Worm (Caenorhabditis elegans) whole organism, L1 larva: Measurements from ENCODE around the gene nlp-50.

ENCODE experiments used
- egl-27 ChIP-seq, 2 experiments: fragments of 150-350 bp in 1 of 2; sonication (generic microtip); optimal IDR thresholded peaks; 3 replicates each; lab custom pipeline; 2017 to 2018; ENCODE audit warnings: missing biosample characterization in 2 of 2, missing genetic modification characterization in 2 of 2, missing genetic modification reagents in 2 of 2
- lsy-2 ChIP-seq, 2 experiments: fragments of 150-350 bp; optimal IDR thresholded peaks; 2 replicates each; lab custom pipeline; 2014; ENCODE audit warnings: missing biosample characterization in 2 of 2, missing genetic modification characterization in 2 of 2
- mef-2 ChIP-seq: fragments of 150-350 bp; optimal IDR thresholded peaks from 2 replicates; lab custom pipeline; 2014; ENCODE audit warnings: missing biosample characterization, missing genetic modification characterization
- nhr-11 ChIP-seq: fragments of 150-350 bp; optimal IDR thresholded peaks from 2 replicates; lab custom pipeline; 2014; ENCODE audit warnings: missing biosample characterization, missing genetic modification characterization
- nhr-12 ChIP-seq: sonication (generic microtip); optimal IDR thresholded peaks from 2 replicates; lab custom pipeline; 2017; ENCODE audit warnings: missing biosample characterization, missing genetic modification characterization
- tbx-2 ChIP-seq: sonication (generic microtip); optimal IDR thresholded peaks from 2 replicates; lab custom pipeline; 2016; ENCODE audit warnings: missing genetic modification characterization, missing compliant biosample characterization
- zag-1 ChIP-seq: fragments of 150-350 bp; optimal IDR thresholded peaks from 2 replicates; lab custom pipeline; 2014; ENCODE audit warnings: missing biosample characterization, missing genetic modification characterization
- ztf-11 ChIP-seq, 2 experiments: sonication (generic microtip); optimal IDR thresholded peaks; 2 replicates each; lab custom pipeline; 2016 to 2017; ENCODE audit warnings: missing genetic modification characterization in 2 of 2, missing biosample characterization in 1 of 2, missing compliant biosample characterization in 1 of 2

- TF ChIP-seq ztf-11 (tag; optimal IDR thresholded peaks at IDR 0.05; lab: Kevin White, UChicago) (no peak), nhr-11 (tag; lab: Kevin White, UChicago) (no peak), mef-2 (tag; lab: Kevin White, UChicago) (no peak), tbx-2 (tag; lab: Kevin White, UChicago) (no peak), nhr-12 (no peak), lsy-2 (tag; optimal IDR thresholded peaks at IDR 0.05; lab: Kevin White, UChicago) (no peak), zag-1 (tag; lab: Kevin White, UChicago) (no peak), egl-27 (tag; optimal IDR thresholded peaks at IDR 0.05; lab: Kevin White, UChicago) (no peak)
These were observed 19.1 kb upstream of the nlp-50 start, which contains the start of gene ins-14 for ce11 chrII:6745783-6746182.
